Fruit fly (Drosophila melanogaster): ENCODE data around the gene Sarm.

The Sarm gene

DNA sequence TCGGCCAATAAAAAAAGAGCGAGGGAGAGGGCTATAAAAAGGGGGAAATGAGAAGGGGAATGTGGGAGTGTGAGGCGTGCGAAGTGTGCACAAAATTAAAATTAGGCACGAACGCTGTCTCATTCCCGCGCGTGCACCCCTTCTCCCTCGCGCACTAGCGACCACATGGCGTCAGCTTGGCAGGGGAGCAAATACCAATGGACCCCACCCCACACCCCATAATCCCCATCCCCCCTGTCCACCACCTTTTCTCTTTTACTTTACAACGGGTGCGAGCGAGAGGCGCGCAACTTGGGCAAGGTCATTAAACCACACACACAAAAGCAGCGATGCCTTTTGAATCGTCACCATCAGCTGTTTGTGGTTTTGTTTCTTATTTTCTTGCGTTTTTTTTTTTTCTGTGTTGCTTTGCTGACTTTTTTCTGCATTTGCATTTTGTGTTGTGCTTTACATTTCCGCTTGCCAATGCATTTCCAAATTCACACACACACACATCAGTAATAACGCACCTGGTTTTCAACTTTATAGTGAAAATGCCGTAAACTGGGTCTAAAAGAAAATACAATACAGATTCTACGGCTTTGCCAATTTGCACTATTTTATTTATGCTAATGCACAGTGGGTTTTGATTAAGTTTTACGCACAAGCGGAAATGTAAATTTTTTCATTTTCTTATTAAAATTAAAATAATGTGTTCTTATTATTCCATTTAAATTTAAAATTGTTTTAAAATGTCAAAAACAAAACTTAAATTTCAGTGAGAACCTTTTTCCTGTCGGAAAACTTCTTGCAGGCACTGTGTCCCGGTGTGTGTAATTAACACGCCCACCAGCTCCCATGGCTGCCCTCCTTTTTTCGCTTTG is 39.2 kb upstream of the Sarm start (continued):
- TF ChIP-seq Xrp1 (GFP tag; IDR thresholded peaks at IDR 0.05) (peak; percentile 66), CG1832 (GFP tag; optimal IDR thresholded peaks at IDR 0.05) (peak; percentile 85), hb (GFP tag; IDR thresholded peaks at IDR 0.05; ENCODE audit: partially characterized antibody) (no peak), CG11723 (GFP tag; optimal IDR thresholded peaks at IDR 0.05) (no peak), CG15696 (tag; optimal IDR thresholded peaks at IDR 0.05) (peak; percentile 8), Rx (GFP tag; IDR thresholded peaks at IDR 0.05) (no peak; the same call in 1 of the 2 replicates), CG16779 (GFP tag; IDR thresholded peaks at IDR 0.05) (no peak), Dad (GFP tag; optimal IDR thresholded peaks at IDR 0.05) (no peak), Hr51 (GFP tag; optimal IDR thresholded peaks at IDR 0.05) (peak in 1 of 2 experiments; percentile 56), nerfin-1 (tag; optimal IDR thresholded peaks at IDR 0.05) (peak; percentile 83), CG2875 (GFP tag; optimal IDR thresholded peaks at IDR 0.05) (no peak), repo (GFP tag; optimal IDR thresholded peaks at IDR 0.05) (no peak), dm (GFP tag; optimal IDR thresholded peaks at IDR 0.05) (no peak), CG13624 (GFP tag; optimal IDR thresholded peaks at IDR 0.05) (peak; percentile 12), Bgb (GFP tag; IDR thresholded peaks at IDR 0.05; ENCODE audit: partially characterized antibody) (no peak), D (optimal IDR thresholded peaks at IDR 0.05) (no peak), D (GFP tag; optimal IDR thresholded peaks at IDR 0.05) (no peak), cg (GFP tag; optimal IDR thresholded peaks at IDR 0.05) (peak; percentile 71), vvl (GFP tag; IDR thresholded peaks at IDR 0.05) (no peak; the same call in 1 of the 2 replicates), CG16863 (GFP tag; optimal IDR thresholded peaks at IDR 0.05) (no peak), gem (tag; optimal IDR thresholded peaks at IDR 0.05) (peak; percentile 65), CG6654 (GFP tag; optimal IDR thresholded peaks at IDR 0.05) (no peak), CG12155 (GFP tag; optimal IDR thresholded peaks at IDR 0.05) (no peak), Neu2 (GFP tag; optimal IDR thresholded peaks at IDR 0.05; ENCODE audit: borderline replicate concordance) (no peak), maf-S (GFP tag; optimal IDR thresholded peaks at IDR 0.05) (no peak), Side (GFP tag; optimal IDR thresholded peaks at IDR 0.05) (no peak), CG4424 (GFP tag; optimal IDR thresholded peaks at IDR 0.05) (peak; percentile 57), pho (GFP tag; optimal IDR thresholded peaks at IDR 0.05) (no peak), HmgZ (tag; optimal IDR thresholded peaks at IDR 0.05) (no peak), slbo (GFP tag; IDR thresholded peaks at IDR 0.05) (peak; percentile 72), CG10431 (GFP tag; optimal IDR thresholded peaks at IDR 0.05) (no peak), Dip3 (GFP tag; optimal IDR thresholded peaks at IDR 0.05) (no peak), tna (GFP tag; IDR thresholded peaks at IDR 0.05; ENCODE audit: partially characterized antibody) (no peak), vnd (GFP tag; IDR thresholded peaks at IDR 0.05; ENCODE audit: partially characterized antibody) (no peak), CG12659 (GFP tag; optimal IDR thresholded peaks at IDR 0.05) (peak; percentile 25), fu2 (GFP tag; optimal IDR thresholded peaks at IDR 0.05) (no peak), mam (GFP tag; optimal IDR thresholded peaks at IDR 0.05) (no peak), jumu (GFP tag; optimal IDR thresholded peaks at IDR 0.05) (no peak), cas (GFP tag; IDR thresholded peaks at IDR 0.05) (0 out of 2 replicates have a peak, but pooled peaks have one; percentile 34), p53 (GFP tag; optimal IDR thresholded peaks at IDR 0.05) (no peak), Eip74EF (GFP tag; optimal IDR thresholded peaks at IDR 0.05) (no peak), NfI (GFP tag; optimal IDR thresholded peaks at IDR 0.05) (no peak), CG12299 (tag; optimal IDR thresholded peaks at IDR 0.05) (no peak), CG18599 (GFP tag; optimal IDR thresholded peaks at IDR 0.05) (peak; percentile 36), her (GFP tag; optimal IDR thresholded peaks at IDR 0.05) (no peak), B-H1 (GFP tag; IDR thresholded peaks at IDR 0.05) (peak; percentile 58; the same call in 2 of the 3 replicates), twi (tag; optimal IDR thresholded peaks at IDR 0.05) (peak; percentile 57), CG14667 (GFP tag; IDR thresholded peaks at IDR 0.05) (peak; percentile 46; the same call in 1 of the 2 replicates)

Measured in whole organism, embryonic.